Fruit fly (Drosophila melanogaster) S2 (cell line): ENCODE results near the gene yellow-k.

ENCODE experiments used
- CG8478 ChIP-seq: fragments of >200 bp; optimal IDR thresholded peaks from 2 replicates; lab custom pipeline; 2018
- CTCF ChIP-seq, 2 experiments: fragments of >200 bp; optimal IDR thresholded peaks; 2 replicates each; lab custom pipeline; 2018

- TF ChIP-seq CG8478 (lab: Kevin White, UChicago) (no peak), CTCF (optimal IDR thresholded peaks at IDR 0.05; lab: Kevin White, UChicago) (no peak)
Measured at dm6 chr3L:15548843-15549242, 28.4 kb downstream of the yellow-k start.
